Worm (Caenorhabditis elegans): Measurements from ENCODE around the gene srz-66.

DNA sequence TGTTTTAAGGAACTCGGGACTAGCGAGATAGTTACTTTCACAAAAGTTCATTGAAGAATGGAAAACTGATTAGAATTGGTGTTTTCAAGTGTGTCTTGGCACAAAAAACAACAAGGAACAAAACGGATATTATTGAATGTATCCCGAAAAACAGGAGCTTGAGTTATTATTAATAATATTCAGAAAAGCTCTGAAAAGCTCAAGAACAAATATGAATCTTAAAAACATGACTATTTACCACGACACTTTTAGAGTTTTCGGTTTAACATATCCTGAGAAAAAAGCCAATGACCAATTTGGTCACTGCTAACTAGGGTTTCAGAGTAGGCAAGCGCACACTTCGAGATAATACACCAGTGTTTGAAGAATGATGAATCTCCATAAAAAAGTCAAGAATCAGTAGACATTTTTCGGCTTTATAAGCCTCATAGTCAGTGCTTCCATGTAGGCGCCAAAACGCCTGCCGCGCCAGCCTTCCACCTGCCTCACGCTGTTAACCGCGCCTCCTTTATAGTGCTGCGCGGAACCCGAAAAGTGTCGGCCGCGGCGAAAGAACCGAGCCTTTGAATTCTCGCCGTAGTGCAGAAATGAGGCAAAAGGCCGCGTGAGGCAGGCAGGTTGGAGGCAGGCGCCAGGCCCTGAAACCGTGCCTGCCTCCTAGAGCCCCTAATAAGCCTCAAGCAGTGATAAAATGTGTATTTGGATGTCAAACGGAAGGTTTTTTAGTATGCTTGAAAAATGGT is 44.8 kb upstream of the srz-66 start, which contains the start of gene srh-236:
- no peak for TF ChIP-seq ref-2 (tag; optimal IDR thresholded peaks at IDR 0.05)
- TF ChIP-seq elt-4 (tag; optimal IDR thresholded peaks at IDR 0.05), result no peak
- no peak for TF ChIP-seq pax-1 (tag; optimal IDR thresholded peaks at IDR 0.05)
- TF ChIP-seq ceh-24 (tag; optimal IDR thresholded peaks at IDR 0.05), result no peak
- no peak for TF ChIP-seq rnt-1 (tag; optimal IDR thresholded peaks at IDR 0.05)
